Fruit fly (Drosophila melanogaster): Measurements from ENCODE around the gene CG31262.

Gene CG31262

DNA sequence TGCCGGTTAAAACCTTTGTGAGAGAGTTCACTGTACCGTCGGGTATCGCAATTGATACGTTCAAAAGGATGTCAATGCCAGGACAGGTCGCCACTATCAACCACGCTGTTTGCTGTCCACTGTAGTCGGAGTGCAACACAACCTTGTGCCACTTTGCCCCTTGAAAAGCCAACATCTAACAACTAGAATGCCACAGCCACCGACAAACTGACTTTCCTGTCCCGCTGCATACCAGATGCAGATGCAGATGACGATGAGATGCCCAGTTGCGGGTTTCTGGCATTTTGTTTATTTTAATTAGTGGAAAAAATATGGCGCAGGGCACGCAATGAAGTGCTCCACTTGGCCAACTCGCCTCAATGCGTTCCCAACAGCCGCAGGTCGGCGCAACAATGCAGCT lies at the start of gene CG31262:
CG31262 (minus strand) TSS at position 101 of the 400 bp plus-strand sequence.
- TF ChIP-seq usp (GFP tag; optimal IDR thresholded peaks at IDR 0.05): no peak

DNA sequence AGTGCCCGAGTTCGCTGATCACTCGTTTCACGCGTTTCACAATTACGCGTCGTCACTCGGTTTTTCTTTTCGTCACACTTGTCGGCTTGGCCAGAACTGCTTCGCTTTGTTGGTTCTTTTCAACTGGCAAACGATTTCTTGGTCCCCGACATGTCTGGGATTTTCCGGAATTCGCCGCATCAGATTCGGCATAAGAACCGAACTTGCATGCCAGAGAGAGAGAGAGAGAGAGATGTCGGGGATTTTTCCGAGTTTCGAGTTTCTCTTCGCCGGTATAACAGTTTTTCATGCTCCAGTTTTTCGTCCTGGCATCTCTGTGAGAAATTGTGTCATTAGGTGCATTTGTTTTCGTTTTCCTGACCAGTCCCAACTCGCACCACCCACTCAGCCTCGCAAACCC lies 42.1 kb upstream of the CG31262 start, which contains the start of the genes beat-IIb and CG44257:
beat-IIb (minus strand) TSS at position 101 of the 400 bp plus-strand sequence.
CG44257 (plus strand) TSS at position 330 of the 400 bp plus-strand sequence.
- no peak for TF ChIP-seq pan (optimal IDR thresholded peaks at IDR 0.05)

DNA sequence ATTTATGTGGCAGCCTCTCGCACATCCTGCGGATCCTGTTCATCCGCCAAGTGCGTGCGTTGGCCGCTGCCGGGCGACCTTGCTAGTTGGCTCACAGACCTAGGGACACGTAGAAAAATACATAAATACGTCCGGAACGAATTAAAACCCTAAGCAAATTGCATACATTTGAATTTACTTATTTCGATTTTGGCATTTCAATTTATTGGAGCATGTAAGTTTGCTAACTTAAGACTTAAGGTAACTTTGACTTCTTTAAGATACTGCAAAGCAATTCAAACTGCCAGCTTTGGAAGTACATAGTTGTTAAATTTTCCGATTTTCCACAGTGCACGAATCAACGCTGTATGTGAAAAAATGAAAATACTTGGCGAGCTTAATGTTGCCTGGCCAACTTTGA lies 31.2 kb upstream of the CG31262 start, which contains the start of gene CG44259:
CG44259 (minus strand) TSS at position 101 of the 400 bp plus-strand sequence.
- TF ChIP-seq pan (optimal IDR thresholded peaks at IDR 0.05) (no peak), EcR (GFP tag; optimal IDR thresholded peaks at IDR 0.05) (no peak), psq (optimal IDR thresholded peaks at IDR 0.05) (no peak), CG8478 (optimal IDR thresholded peaks at IDR 0.05) (no peak), usp (GFP tag; optimal IDR thresholded peaks at IDR 0.05) (no peak), Dll (optimal IDR thresholded peaks at IDR 0.05) (no peak)

DNA sequence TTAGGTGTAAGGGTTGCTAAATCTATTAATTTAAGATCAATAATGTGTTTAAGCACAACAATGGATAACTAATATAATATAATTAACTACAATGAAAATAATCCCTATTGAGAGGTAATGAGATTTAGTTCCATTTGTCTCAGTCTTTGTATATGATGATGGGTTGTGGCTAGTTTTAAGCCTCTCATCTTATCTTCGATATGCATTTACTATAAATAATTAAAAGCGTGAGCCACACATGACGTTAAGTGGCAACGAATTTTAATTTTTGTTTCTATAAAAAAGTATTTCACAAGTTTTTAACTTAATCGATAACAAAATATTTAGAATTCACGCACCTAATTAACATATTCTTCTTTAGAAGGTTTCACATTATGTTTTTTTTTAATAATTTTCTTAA lies 28.4 kb upstream of the CG31262 start:
- TF ChIP-seq CG8478 (optimal IDR thresholded peaks at IDR 0.05): no peak
- no peak for TF ChIP-seq psq (optimal IDR thresholded peaks at IDR 0.05)
- TF ChIP-seq Dll (optimal IDR thresholded peaks at IDR 0.05): no peak
- TF ChIP-seq EcR (GFP tag; optimal IDR thresholded peaks at IDR 0.05): no peak
- TF ChIP-seq pan (optimal IDR thresholded peaks at IDR 0.05): no peak
- no peak for TF ChIP-seq usp (GFP tag; optimal IDR thresholded peaks at IDR 0.05)

DNA sequence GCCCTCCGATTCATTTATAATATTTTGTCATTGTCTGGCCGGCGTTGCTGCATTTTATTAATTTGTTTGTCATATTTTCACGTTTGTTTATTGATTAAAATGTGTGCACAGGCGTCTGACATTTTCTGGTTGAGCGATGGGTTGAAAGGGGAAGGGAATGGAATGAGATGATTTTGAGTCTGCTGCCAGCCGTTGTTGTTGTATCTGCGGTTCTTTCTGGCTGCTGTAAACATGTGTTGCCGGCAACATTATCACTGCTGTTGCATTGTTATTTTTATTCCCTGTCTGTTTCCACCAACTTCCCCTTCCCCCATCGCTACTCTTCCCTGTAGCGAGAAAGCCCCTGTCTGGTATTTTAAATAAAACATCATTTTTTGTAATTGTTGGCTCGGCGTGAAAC lies 26.4 kb upstream of the CG31262 start:
- no peak for TF ChIP-seq EcR (GFP tag; optimal IDR thresholded peaks at IDR 0.05)
- no peak for TF ChIP-seq Dll (optimal IDR thresholded peaks at IDR 0.05)
- no peak for TF ChIP-seq psq (optimal IDR thresholded peaks at IDR 0.05)
- no peak for TF ChIP-seq CG8478 (optimal IDR thresholded peaks at IDR 0.05)
- TF ChIP-seq pan (optimal IDR thresholded peaks at IDR 0.05): no peak
- no peak for TF ChIP-seq usp (GFP tag; optimal IDR thresholded peaks at IDR 0.05)

DNA sequence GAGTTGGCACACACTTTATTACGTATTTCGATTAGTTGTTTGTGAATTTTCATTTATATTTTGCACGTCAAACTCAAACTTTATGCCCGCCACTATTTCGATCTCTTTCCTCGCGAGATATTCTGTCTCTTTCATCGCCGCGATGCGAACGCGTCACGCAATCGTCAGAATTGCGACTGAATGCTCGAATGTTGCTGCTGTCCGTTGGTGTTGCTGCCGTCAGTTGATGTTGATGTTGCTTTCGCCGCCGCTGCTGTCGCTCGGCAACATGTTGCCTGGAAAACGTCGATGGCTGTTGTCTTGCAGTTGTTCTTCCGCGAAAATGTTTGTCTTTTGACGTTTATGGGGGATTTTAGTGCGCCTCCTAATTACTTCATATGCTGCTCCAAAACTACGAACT lies 24.8 kb upstream of the CG31262 start:
- no peak for TF ChIP-seq CG8478 (optimal IDR thresholded peaks at IDR 0.05)

DNA sequence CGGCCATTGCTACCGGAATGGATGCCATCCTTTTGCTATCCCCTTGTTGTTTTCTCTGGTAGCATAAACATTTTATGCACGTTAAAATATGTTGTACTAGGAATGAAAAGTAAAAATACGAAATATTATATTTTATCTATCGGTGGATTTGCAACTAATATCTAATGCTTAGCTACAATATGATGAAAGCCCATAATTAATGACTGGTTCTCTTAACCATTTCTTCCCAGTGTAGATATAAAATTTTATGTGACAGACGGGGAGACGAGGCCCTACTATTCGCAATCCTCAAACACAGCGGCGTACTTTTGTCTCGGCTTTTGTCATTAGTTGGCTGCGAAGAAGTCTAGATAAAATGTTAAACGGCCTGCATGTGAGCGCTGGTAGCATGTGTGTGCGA lies 14.1 kb upstream of the CG31262 start:
- TF ChIP-seq EcR (GFP tag; optimal IDR thresholded peaks at IDR 0.05) (no peak), CG8478 (optimal IDR thresholded peaks at IDR 0.05) (no peak), Dll (optimal IDR thresholded peaks at IDR 0.05) (no peak), psq (optimal IDR thresholded peaks at IDR 0.05) (no peak), usp (GFP tag; optimal IDR thresholded peaks at IDR 0.05) (no peak), pan (optimal IDR thresholded peaks at IDR 0.05) (no peak)

DNA sequence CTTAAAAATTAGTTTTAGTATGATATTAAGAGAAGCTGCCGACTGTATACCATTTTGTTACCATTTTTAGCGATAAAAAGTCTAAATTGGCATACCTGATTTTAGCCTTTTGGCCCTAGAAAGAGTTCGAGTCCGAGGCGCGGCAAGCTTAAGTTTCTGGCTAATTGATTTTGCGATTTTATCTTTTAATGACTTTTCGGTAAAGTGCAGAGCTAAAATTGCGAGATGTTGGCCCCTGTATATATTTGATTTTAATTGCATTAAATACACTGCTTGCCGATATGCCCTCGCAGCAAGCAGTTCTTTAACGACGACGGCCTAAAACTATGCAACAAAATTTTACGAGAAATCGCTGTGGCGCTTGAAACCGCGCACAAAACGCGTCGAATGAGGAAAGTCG lies 8.7 kb upstream of the CG31262 start:
- TF ChIP-seq EcR (GFP tag; optimal IDR thresholded peaks at IDR 0.05) (no peak), pan (optimal IDR thresholded peaks at IDR 0.05) (no peak), CG8478 (optimal IDR thresholded peaks at IDR 0.05) (no peak), Dll (optimal IDR thresholded peaks at IDR 0.05) (no peak), psq (optimal IDR thresholded peaks at IDR 0.05) (no peak), usp (GFP tag; optimal IDR thresholded peaks at IDR 0.05) (no peak)

DNA sequence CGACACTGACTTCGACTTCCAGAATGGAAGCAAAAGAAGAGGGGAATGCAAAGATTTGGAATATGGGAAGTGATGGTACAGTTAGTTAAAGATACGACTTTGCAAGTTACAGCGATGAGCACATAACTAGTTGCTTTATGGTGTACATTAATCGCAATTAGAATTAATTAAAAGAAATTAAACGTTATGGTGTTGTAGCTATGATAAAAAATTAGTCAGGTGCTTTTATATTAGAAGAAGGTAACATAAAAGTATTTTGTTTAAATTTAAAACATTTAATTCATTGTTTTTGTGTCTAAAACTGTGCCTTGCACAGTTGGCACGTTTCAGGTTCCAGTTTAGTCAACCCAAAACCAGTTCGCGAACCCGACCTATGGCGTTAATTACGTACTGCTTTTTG lies 2.9 kb downstream of the CG31262 start:
- no peak for TF ChIP-seq pan (optimal IDR thresholded peaks at IDR 0.05)
- no peak for TF ChIP-seq CG8478 (optimal IDR thresholded peaks at IDR 0.05)

DNA sequence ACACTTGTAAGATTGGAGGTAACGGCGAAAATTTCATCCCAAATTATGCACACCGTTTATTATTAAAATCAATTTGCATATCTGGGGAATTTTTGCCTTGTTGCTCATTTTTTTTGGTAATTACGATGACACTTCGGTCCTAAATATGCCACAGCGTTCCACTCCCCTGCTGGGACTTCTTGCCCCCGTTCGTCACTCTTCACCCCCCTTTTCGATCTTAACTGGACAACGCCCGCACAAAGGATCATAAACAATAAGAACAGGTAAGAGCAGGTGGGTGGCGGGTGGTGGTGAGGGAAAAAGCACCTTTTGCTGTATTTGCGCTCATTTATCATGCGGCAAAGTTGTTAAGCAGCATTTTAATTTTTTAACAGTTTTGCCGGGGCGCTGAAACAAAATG lies 12.9 kb downstream of the CG31262 start:
- TF ChIP-seq psq (optimal IDR thresholded peaks at IDR 0.05) (no peak), EcR (GFP tag; optimal IDR thresholded peaks at IDR 0.05) (no peak), CG8478 (optimal IDR thresholded peaks at IDR 0.05) (no peak), usp (GFP tag; optimal IDR thresholded peaks at IDR 0.05) (no peak), pan (optimal IDR thresholded peaks at IDR 0.05) (no peak), Dll (optimal IDR thresholded peaks at IDR 0.05) (no peak)

DNA sequence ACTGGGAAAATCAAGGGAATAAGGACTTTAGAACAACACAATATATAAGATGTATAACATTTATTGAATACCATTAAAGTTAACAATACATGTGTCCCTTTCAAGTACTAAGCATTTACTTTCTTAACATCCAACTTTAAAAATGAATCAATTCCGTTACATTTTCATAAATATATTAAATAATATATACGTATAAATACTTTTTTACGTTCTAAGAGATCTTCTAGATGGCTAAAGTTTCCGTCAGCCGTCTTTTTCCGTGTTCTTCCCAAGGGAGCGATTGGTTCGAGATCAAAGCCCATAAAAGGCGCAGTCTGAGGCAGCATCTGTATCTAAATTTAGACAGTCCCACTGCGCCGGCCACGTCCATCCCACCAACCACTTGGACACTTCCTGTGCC lies 16.1 kb downstream of the CG31262 start:
- TF ChIP-seq Dll (optimal IDR thresholded peaks at IDR 0.05) (no peak), usp (GFP tag; optimal IDR thresholded peaks at IDR 0.05) (no peak), pan (optimal IDR thresholded peaks at IDR 0.05) (no peak), psq (optimal IDR thresholded peaks at IDR 0.05) (no peak), EcR (GFP tag; optimal IDR thresholded peaks at IDR 0.05) (no peak), CG8478 (optimal IDR thresholded peaks at IDR 0.05) (no peak)

DNA sequence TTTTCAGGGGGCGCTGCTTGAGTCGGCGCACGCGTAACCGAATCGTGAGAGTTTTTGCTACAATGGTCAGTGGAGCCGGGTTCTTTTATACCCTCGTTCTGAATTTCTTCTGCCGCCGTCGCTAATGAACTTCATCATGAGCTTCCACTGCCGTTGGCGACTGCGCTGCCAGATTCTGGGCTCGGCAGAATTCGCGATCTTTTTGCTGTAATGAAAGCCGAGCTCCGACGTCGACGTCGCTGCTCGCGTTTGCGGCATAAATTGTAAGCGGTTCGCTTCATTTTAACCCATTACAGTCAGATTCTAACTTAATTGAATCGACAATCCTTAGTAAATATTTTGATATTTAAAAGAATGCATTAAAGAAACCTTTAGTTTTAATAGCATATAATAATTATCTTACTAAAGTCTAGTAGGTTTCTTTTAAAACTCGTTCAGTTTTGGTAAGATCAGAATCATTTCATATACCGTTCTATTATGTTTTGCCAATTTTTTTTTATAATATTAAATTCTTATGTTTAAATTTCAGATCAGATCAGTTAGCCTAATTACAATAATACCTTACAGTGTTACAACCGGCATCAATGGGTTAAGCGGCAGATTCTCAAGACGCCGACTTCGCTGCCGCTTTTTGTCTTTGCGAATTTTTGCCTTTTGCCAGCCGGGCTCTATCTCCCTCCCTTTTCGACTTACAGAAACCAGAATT lies 20.6 kb downstream of the CG31262 start, which contains the start of gene Mur89F:
Mur89F (minus strand) TSS at position 51 of the 706 bp plus-strand sequence.
- TF ChIP-seq CG8478 (optimal IDR thresholded peaks at IDR 0.05) (no peak), usp (GFP tag; optimal IDR thresholded peaks at IDR 0.05) (no peak), Dll (optimal IDR thresholded peaks at IDR 0.05) (no peak), psq (optimal IDR thresholded peaks at IDR 0.05) (no peak), EcR (GFP tag; optimal IDR thresholded peaks at IDR 0.05) (no peak), pan (optimal IDR thresholded peaks at IDR 0.05) (no peak)

DNA sequence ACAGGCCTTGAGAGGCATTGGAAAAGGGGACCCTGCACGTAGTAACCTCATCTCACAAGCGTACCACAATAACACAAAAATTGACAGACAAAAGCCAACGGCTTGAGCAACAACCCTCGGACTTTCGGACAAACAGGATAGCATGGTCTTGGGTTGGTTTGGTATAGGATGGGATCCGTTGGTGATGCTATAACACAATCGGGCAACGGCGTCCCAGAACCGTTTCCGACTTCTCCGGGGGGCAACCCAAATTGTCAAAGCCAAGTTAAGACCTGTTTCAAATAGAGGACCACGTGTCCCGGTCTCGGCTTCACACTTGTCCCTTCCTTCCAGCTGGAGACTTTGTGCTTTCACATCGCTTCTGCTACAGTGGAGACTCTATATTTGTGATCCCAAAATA lies 25.3 kb downstream of the CG31262 start:
- TF ChIP-seq EcR (GFP tag; optimal IDR thresholded peaks at IDR 0.05) (no peak), Dll (optimal IDR thresholded peaks at IDR 0.05) (no peak), psq (optimal IDR thresholded peaks at IDR 0.05) (no peak), pan (optimal IDR thresholded peaks at IDR 0.05) (no peak), CG8478 (optimal IDR thresholded peaks at IDR 0.05) (no peak), usp (GFP tag; optimal IDR thresholded peaks at IDR 0.05) (no peak)

Data from whole organism.